Fruit fly (Drosophila melanogaster) whole organism, prepupa: ENCODE measurements around the gene CG33511.

ENCODE experiments used
- Blimp-1 ChIP-seq: fragments of 200-800 bp; sonication (Bioruptor generic); optimal IDR thresholded peaks from 3 replicates; lab custom pipeline; 2017; ENCODE audit warnings: missing biosample characterization, missing genetic modification characterization, mild to moderate bottlenecking, moderate library complexity, missing genetic modification reagents
- CG4318 ChIP-seq: fragments of 200-800 bp; sonication (Bioruptor generic); optimal IDR thresholded peaks from 3 replicates; lab custom pipeline; 2017; ENCODE audit warnings: missing biosample characterization, mild to moderate bottlenecking, missing genetic modification characterization
- CG7368 ChIP-seq: fragments of 200-800 bp; sonication (Bioruptor generic); optimal IDR thresholded peaks from 3 replicates; lab custom pipeline; 2016; ENCODE audit warnings: missing biosample characterization, missing genetic modification characterization
- Ets21C ChIP-seq: fragments of 200-800 bp; sonication (Bioruptor generic); optimal IDR thresholded peaks from 3 replicates; lab custom pipeline; 2016; ENCODE audit warnings: missing biosample characterization, missing genetic modification characterization
- Lpt ChIP-seq: fragments of 200-800 bp; sonication (Bioruptor generic); optimal IDR thresholded peaks from 3 replicates; lab custom pipeline; 2016; ENCODE audit warnings: missing biosample characterization, missing genetic modification characterization
- Sox102F ChIP-seq: fragments of 200-800 bp; sonication (Bioruptor generic); optimal IDR thresholded peaks from 2 replicates; lab custom pipeline; 2016; ENCODE audit warnings: missing biosample characterization, mild to moderate bottlenecking, missing genetic modification characterization
- achi ChIP-seq: fragments of 200-800 bp; sonication (Bioruptor generic); optimal IDR thresholded peaks from 3 replicates; lab custom pipeline; 2016; ENCODE audit warnings: missing biosample characterization, missing genetic modification characterization
- lz ChIP-seq: fragments of 200-800 bp; sonication (Bioruptor generic); optimal IDR thresholded peaks from 3 replicates; lab custom pipeline; 2016; ENCODE audit warnings: missing biosample characterization, missing genetic modification characterization

dm6 chr2L:21105127-21105526 is 22.8 kb upstream of the CG33511 start:
- TF ChIP-seq Blimp-1 (GFP tag; lab: Kevin White, UChicago) (no peak), Ets21C (GFP tag; lab: Kevin White, UChicago) (no peak), CG7368 (no peak), achi (GFP tag; lab: Kevin White, UChicago) (no peak), Sox102F (GFP tag; lab: Kevin White, UChicago) (no peak), lz (GFP tag; lab: Kevin White, UChicago) (no peak), Lpt (GFP tag; lab: Kevin White, UChicago) (no peak), CG4318 (GFP tag; lab: Kevin White, UChicago) (no peak)
